Fruit fly (Drosophila melanogaster) S2 (cell line): ENCODE results near the gene CG13685.

ENCODE experiments used
- CG8478 ChIP-seq: fragments of >200 bp; optimal IDR thresholded peaks from 2 replicates; lab custom pipeline; 2018
- CTCF ChIP-seq, 2 experiments: fragments of >200 bp; optimal IDR thresholded peaks; 2 replicates each; lab custom pipeline; 2018

DNA sequence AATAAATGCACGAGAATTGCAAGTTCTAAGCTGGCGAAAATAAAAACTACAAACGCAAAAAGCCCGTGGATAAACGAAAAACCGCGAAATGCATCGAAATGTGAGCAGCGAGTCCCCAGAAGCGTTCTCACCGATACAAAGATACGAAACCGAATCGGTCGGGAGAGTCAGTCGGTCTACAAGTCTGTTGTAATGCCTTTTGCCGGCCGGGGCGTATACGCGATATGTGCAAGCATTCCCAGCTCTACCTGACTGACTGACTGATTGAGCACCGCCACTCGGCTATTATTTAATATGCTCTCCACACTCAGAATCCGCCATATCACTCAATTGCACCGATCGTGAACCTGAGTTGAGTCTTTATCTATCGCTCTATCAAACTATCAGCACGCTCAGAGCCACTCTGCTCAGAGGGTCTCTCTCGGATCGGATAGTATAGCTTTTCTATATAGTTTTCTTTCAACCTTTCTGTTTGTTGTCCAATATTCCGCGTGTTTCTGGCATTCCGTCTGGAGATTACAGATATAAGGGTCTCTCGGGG is 28.3 kb downstream of the CG13685 start, which contains the start of gene Clk:
- TF ChIP-seq CTCF (optimal IDR thresholded peaks at IDR 0.05; lab: Kevin White, UChicago) = no peak
- TF ChIP-seq CG8478 (lab: Kevin White, UChicago) = no peak
